Fruit fly (Drosophila melanogaster) whole organism: ENCODE measurements around the gene CG44000.

Experiments
- EcR ChIP-seq, 2 experiments: fragments of >200 bp; optimal IDR thresholded peaks; 2 replicates each; lab custom pipeline; 2017; ENCODE audit warnings: missing biosample characterization in 2 of 2, missing genetic modification characterization in 2 of 2, missing genetic modification reagents in 2 of 2
- psq ChIP-seq: fragments of >200 bp; optimal IDR thresholded peaks from 2 replicates; lab custom pipeline; 2017
- usp ChIP-seq: fragments of >200 bp; optimal IDR thresholded peaks from 2 replicates; lab custom pipeline; 2017; ENCODE audit warnings: missing biosample characterization, missing genetic modification characterization, mixed read lengths

DNA sequence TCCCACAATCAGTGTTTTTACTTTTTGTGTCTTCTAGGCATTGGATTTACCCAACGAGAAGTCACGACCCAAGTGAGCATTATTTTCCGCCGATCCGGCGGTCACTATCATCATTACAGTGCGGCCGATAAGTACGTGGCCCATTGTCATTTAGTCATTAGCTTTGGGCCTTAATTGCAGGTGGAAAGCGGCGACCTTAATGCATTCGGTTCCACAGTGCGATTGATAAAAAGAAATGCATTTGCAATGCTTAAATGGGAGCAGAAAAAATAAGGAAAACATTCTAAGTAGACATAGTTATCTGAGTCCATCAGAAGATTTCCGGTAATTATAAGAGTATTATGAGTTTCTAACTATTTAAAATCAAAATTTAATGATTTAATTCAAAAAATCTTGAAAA, 49.1 kb downstream of the CG44000 start:
- no peak for TF ChIP-seq psq
- no peak for TF ChIP-seq EcR (GFP tag; optimal IDR thresholded peaks at IDR 0.05; lab: Kevin White, UChicago)
- TF ChIP-seq usp (GFP tag; lab: Kevin White, UChicago), result no peak
